Worm (Caenorhabditis elegans) whole organism, L3 larva: ENCODE measurements around the gene B0507.8.

Experiments used
- ceh-16 ChIP-seq: sonication (generic microtip); optimal IDR thresholded peaks from 2 replicates; lab custom pipeline; 2017; ENCODE audit warnings: missing biosample characterization, missing genetic modification characterization
- ceh-82 ChIP-seq: fragments of 150-350 bp; optimal IDR thresholded peaks from 2 replicates; lab custom pipeline; 2014; ENCODE audit warnings: missing biosample characterization, missing genetic modification characterization
- daf-12 ChIP-seq: fragments of 150-350 bp; optimal IDR thresholded peaks from 2 replicates; lab custom pipeline; 2014; ENCODE audit warnings: missing biosample characterization, missing genetic modification reagents, missing genetic modification characterization
- fos-1 ChIP-seq: fragments of 150-350 bp; optimal IDR thresholded peaks from 2 replicates; lab custom pipeline; 2014; ENCODE audit warnings: missing biosample characterization, missing genetic modification characterization
- nfya-1 ChIP-seq: sonication (generic microtip); optimal IDR thresholded peaks from 2 replicates; lab custom pipeline; 2017; ENCODE audit warnings: missing genetic modification characterization, mild to moderate bottlenecking, missing compliant biosample characterization, antibody characterized with exemption, moderate library complexity; ENCODE audit not compliant: insufficient read depth
- nhr-11 ChIP-seq: fragments of 150-350 bp; optimal IDR thresholded peaks from 2 replicates; lab custom pipeline; 2014; ENCODE audit warnings: missing biosample characterization, missing genetic modification characterization
- nhr-25 ChIP-seq: sonication (generic microtip); optimal IDR thresholded peaks from 2 replicates; lab custom pipeline; 2017; ENCODE audit warnings: missing biosample characterization, missing genetic modification characterization
- skn-1 ChIP-seq: fragments of 150-350 bp; optimal IDR thresholded peaks from 2 replicates; lab custom pipeline; 2014; ENCODE audit warnings: missing biosample characterization, missing genetic modification characterization
- snpc-4 ChIP-seq: fragments of 150-350 bp; optimal IDR thresholded peaks from 2 replicates; lab custom pipeline; 2014; ENCODE audit warnings: missing biosample characterization, missing genetic modification characterization
- ztf-11 ChIP-seq: fragments of 150-350 bp; optimal IDR thresholded peaks from 2 replicates; lab custom pipeline; 2014; ENCODE audit warnings: missing biosample characterization, missing genetic modification characterization

DNA sequence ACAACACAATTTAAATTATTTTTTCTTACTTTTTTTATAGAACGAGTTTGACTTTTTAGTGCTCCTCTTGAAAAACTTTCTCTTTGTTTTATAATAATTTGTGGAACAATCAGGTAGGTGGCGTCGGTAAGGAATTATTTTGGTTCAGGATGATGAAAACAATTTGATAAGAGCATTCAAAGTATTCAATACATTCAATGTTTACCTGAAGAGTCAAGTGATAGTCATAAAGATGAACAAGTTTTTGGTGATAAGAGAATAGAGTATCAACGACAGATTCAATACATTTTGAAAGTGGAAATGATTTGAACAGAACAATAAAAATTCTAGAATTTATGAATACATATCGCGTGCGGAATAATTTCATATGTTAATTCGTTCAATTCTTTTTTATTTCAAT lies 4.7 kb upstream of the B0507.8 start:
- no peak for TF ChIP-seq nhr-11
- no peak for TF ChIP-seq ceh-16 (tag; lab: Kevin White, UChicago)
- TF ChIP-seq nhr-25 (tag; lab: Kevin White, UChicago) = no peak
- TF ChIP-seq skn-1 (tag; lab: Kevin White, UChicago) = no peak
- no peak for TF ChIP-seq ztf-11 (tag; lab: Kevin White, UChicago)
- TF ChIP-seq daf-12 = no peak
- no peak for TF ChIP-seq ceh-82
- no peak for TF ChIP-seq snpc-4
- no peak for TF ChIP-seq nfya-1
- TF ChIP-seq fos-1 (tag; lab: Kevin White, UChicago) = no peak
